Worm (Caenorhabditis elegans) whole organism, L4/young adult: ENCODE data around the gene D1054.19.

Source experiments
- W03F9.2 ChIP-seq: fragments of 150-350 bp; optimal IDR thresholded peaks from 2 replicates; lab custom pipeline; 2014; ENCODE audit warnings: missing biosample characterization, missing genetic modification characterization
- dao-5 ChIP-seq: sonication (generic microtip); optimal IDR thresholded peaks from 2 replicates; lab custom pipeline; 2016; ENCODE audit warnings: missing genotype, missing genetic modification characterization, moderate library complexity, missing compliant biosample characterization
- him-1 ChIP-seq: sonication (generic microtip); optimal IDR thresholded peaks from 2 replicates; lab custom pipeline; 2016; ENCODE audit warnings: missing genotype, missing genetic modification reagents, missing genetic modification characterization, missing compliant biosample characterization

DNA sequence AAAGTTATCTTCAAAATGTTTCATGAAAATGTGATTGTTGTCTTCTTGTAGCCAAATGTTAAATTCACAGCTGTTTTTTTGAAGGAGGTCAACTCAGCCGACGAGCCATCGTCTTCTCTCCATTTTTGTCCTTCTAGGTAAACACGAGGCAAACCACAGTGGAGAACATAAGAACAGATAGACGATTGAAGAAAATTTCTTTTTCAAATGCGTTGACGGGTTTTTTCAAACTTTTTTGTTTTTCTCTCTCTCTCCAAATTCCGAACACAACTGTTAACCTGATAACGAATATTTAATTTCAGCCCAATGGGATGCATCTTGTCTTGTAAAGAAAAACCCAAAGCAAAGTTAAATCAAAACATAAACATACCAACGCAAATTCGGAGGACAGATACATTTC, at the start of gene D1054.19:
- no peak for TF ChIP-seq dao-5
- TF ChIP-seq W03F9.2 (tag; lab: Kevin White, UChicago): no peak
- no peak for TF ChIP-seq him-1 (tag; lab: Kevin White, UChicago)
